Worm (Caenorhabditis elegans) whole organism, early embryonic: Measurements from ENCODE around the gene C18G1.9.

Experiments
- B0310.2 ChIP-seq: sonication (generic microtip); optimal IDR thresholded peaks from 2 replicates; lab custom pipeline; 2016; ENCODE audit warnings: mild to moderate bottlenecking, missing genetic modification characterization, missing compliant biosample characterization
- aly-1 ChIP-seq: sonication (generic microtip); optimal IDR thresholded peaks from 2 replicates; lab custom pipeline; 2016; ENCODE audit warnings: missing genetic modification characterization, missing compliant biosample characterization
- ama-1 ChIP-seq: fragments of 150-350 bp; optimal IDR thresholded peaks from 2 replicates; lab custom pipeline; 2014
- ets-7 ChIP-seq: sonication (generic microtip); optimal IDR thresholded peaks from 2 replicates; lab custom pipeline; 2016; ENCODE audit warnings: missing genotype, missing genetic modification characterization, missing compliant biosample characterization
- scrt-1 ChIP-seq: fragments of 200-800 bp; sonication (Bioruptor generic); IDR thresholded peaks from 2 replicates; pipeline ENCODE4 v1.3.6; 2022; ENCODE audit warnings: missing genetic modification characterization, missing compliant biosample characterization

ce11 chrV:4754123-4754522 is 15.4 kb downstream of the C18G1.9 start, which contains the start of gene hil-4:
- TF ChIP-seq ama-1 (lab: Kevin White, UChicago) (no peak), ets-7 (no peak), aly-1 (tag; lab: Kevin White, UChicago) (no peak), B0310.2 (tag; lab: Kevin White, UChicago) (no peak), scrt-1 (no peak)
